Fruit fly (Drosophila melanogaster) whole organism, embryonic: ENCODE data around the gene Sulf1.

Source experiments
- Awh ChIP-seq: fragments of 200-800 bp; sonication (Bioruptor generic); IDR thresholded peaks from 2 replicates; pipeline ENCODE4, ENCODE4 v1.3.6; 2022; ENCODE audit warnings: missing biosample characterization, missing genetic modification characterization
- CG10462 ChIP-seq: fragments of 200-800 bp; sonication (Bioruptor generic); optimal IDR thresholded peaks from 2 replicates; lab custom pipeline; 2016; ENCODE audit warnings: missing biosample characterization, missing genetic modification characterization
- CG10979 ChIP-seq: fragments of 200-800 bp; sonication (Bioruptor generic); optimal IDR thresholded peaks from 2 replicates; lab custom pipeline; 2018; ENCODE audit warnings: missing biosample characterization, mild to moderate bottlenecking, missing genetic modification characterization, moderate library complexity
- CG11456 ChIP-seq: fragments of 200-800 bp; sonication (Bioruptor generic); IDR thresholded peaks from 3 replicates; pipeline ENCODE4 v1.3.6; 2022; ENCODE audit warnings: missing biosample characterization, missing genetic modification characterization
- CG13424 ChIP-seq: fragments of 200-800 bp; sonication (Bioruptor generic); optimal IDR thresholded peaks from 2 replicates; lab custom pipeline; 2019; ENCODE audit warnings: missing biosample characterization, mild to moderate bottlenecking, missing genetic modification characterization, moderate library complexity
- CG17328 ChIP-seq: fragments of 200-800 bp; sonication (Bioruptor generic); IDR thresholded peaks from 2 replicates; pipeline ENCODE4 v1.3.6; 2022; ENCODE audit warnings: missing biosample characterization, missing genetic modification characterization
- CG18011 ChIP-seq: fragments of 200-800 bp; sonication (Bioruptor generic); optimal IDR thresholded peaks from 2 replicates; lab custom pipeline; 2017; ENCODE audit warnings: missing biosample characterization, missing genetic modification characterization, mild to moderate bottlenecking, moderate library complexity, missing genotype
- CG18476 ChIP-seq: fragments of 200-800 bp; sonication (Bioruptor generic); optimal IDR thresholded peaks from 2 replicates; lab custom pipeline; 2016; ENCODE audit warnings: missing biosample characterization, mild to moderate bottlenecking, missing genetic modification characterization
- CG2129 ChIP-seq: fragments of 200-800 bp; sonication (Bioruptor generic); IDR thresholded peaks from 2 replicates; pipeline ENCODE4 v1.3.6; 2022; ENCODE audit warnings: missing biosample characterization, missing genetic modification characterization; ENCODE audit not compliant: partially characterized antibody
- CG2889 ChIP-seq: fragments of 200-800 bp; sonication (Bioruptor generic); IDR thresholded peaks from 3 replicates; pipeline ENCODE4 v1.3.6; 2022; ENCODE audit warnings: missing biosample characterization, missing genetic modification characterization
- CG30403 ChIP-seq: fragments of 200-800 bp; sonication (Bioruptor generic); optimal IDR thresholded peaks from 3 replicates; lab custom pipeline; 2016; ENCODE audit warnings: missing biosample characterization, missing genetic modification characterization
- CG32532 ChIP-seq: fragments of 200-800 bp; sonication (Bioruptor generic); IDR thresholded peaks from 2 replicates; pipeline ENCODE4 v1.3.6; 2022; ENCODE audit warnings: missing biosample characterization, missing genetic modification characterization
- CG4707 ChIP-seq: fragments of 200-800 bp; sonication (Bioruptor generic); optimal IDR thresholded peaks from 2 replicates; lab custom pipeline; 2018; ENCODE audit warnings: missing biosample characterization, mild to moderate bottlenecking, missing genetic modification characterization, moderate library complexity
- CG4730 ChIP-seq: fragments of 200-800 bp; sonication (Bioruptor generic); IDR thresholded peaks from 2 replicates; pipeline ENCODE4 v1.3.6; 2022; ENCODE audit warnings: missing biosample characterization, missing genetic modification characterization
- CG7928 ChIP-seq: fragments of 200-800 bp; sonication (Bioruptor generic); optimal IDR thresholded peaks from 2 replicates; lab custom pipeline; 2017; ENCODE audit warnings: missing biosample characterization, mild to moderate bottlenecking, missing genetic modification characterization
- CG9876 ChIP-seq: fragments of 200-800 bp; sonication (Bioruptor generic); optimal IDR thresholded peaks from 2 replicates; lab custom pipeline; 2016; ENCODE audit warnings: missing biosample characterization, missing genetic modification characterization
- Camta ChIP-seq: fragments of 200-800 bp; sonication (Bioruptor generic); optimal IDR thresholded peaks from 2 replicates; lab custom pipeline; 2016; ENCODE audit warnings: missing biosample characterization, missing genetic modification characterization
- CoRest ChIP-seq: fragments of 200-800 bp; sonication (Bioruptor generic); optimal IDR thresholded peaks from 3 replicates; lab custom pipeline; 2018; ENCODE audit warnings: missing biosample characterization, mild to moderate bottlenecking, missing genetic modification characterization, moderate library complexity
- Deaf1 ChIP-seq: fragments of 200-800 bp; optimal IDR thresholded peaks from 3 replicates; lab custom pipeline; 2019; ENCODE audit warnings: missing biosample characterization, mild to moderate bottlenecking, missing genetic modification characterization, moderate library complexity
- Dip2 ChIP-seq: fragments of 200-800 bp; sonication (Bioruptor generic); IDR thresholded peaks from 2 replicates; pipeline ENCODE4 v1.3.6; 2022; ENCODE audit warnings: missing biosample characterization, missing genetic modification characterization
- Dip3 ChIP-seq: fragments of 200-800 bp; sonication (Bioruptor generic); optimal IDR thresholded peaks from 3 replicates; lab custom pipeline; 2016; ENCODE audit warnings: missing biosample characterization, missing genetic modification characterization
- Doc2 ChIP-seq: fragments of 200-800 bp; sonication (Bioruptor generic); IDR thresholded peaks from 2 replicates; pipeline ENCODE4 v1.3.6; 2022; ENCODE audit warnings: missing biosample characterization, missing genetic modification characterization
- Drgx ChIP-seq: fragments of 200-800 bp; sonication (Bioruptor generic); IDR thresholded peaks from 2 replicates; pipeline ENCODE4 v1.3.6; 2022; ENCODE audit warnings: missing biosample characterization, missing genetic modification characterization
- Hr39 ChIP-seq: fragments of >200 bp; optimal IDR thresholded peaks from 2 replicates; lab custom pipeline; 2017
- Myb ChIP-seq: fragments of 200-800 bp; sonication (Bioruptor generic); optimal IDR thresholded peaks from 2 replicates; lab custom pipeline; 2016; ENCODE audit warnings: missing biosample characterization, missing genetic modification characterization
- Neu2 ChIP-seq: fragments of 200-800 bp; sonication (Bioruptor generic); optimal IDR thresholded peaks from 3 replicates; lab custom pipeline; 2016; ENCODE audit warnings: missing biosample characterization, missing genetic modification characterization, borderline replicate concordance
- Sin3A ChIP-seq: fragments of >200 bp; optimal IDR thresholded peaks from 2 replicates; lab custom pipeline; 2018
- Trl ChIP-seq, 3 experiments: fragments of >200 bp in 2 of 3; fragments of 200-800 bp in 1 of 3; sonication (Bioruptor generic) in 1 of 3; optimal IDR thresholded peaks; 2 replicates in 1 of 3; 3 replicates in 2 of 3; lab custom pipeline; 2016 to 2017; ENCODE audit warnings: missing biosample characterization in 1 of 3, missing genetic modification characterization in 1 of 3
- aop ChIP-seq: fragments of 200-800 bp; sonication (Bioruptor generic); IDR thresholded peaks from 2 replicates; pipeline ENCODE4 v1.3.6; 2022; ENCODE audit warnings: missing biosample characterization, missing genetic modification characterization
- ase ChIP-seq: fragments of 200-800 bp; sonication (Bioruptor generic); IDR thresholded peaks from 3 replicates; pipeline ENCODE4 v1.3.6; 2022; ENCODE audit warnings: missing biosample characterization, missing genetic modification characterization
- bbx ChIP-seq: fragments of 200-800 bp; sonication (Bioruptor generic); IDR thresholded peaks from 2 replicates; pipeline ENCODE4 v1.3.6; 2022; ENCODE audit warnings: missing biosample characterization, missing genetic modification characterization; ENCODE audit not compliant: partially characterized antibody
- bsh ChIP-seq, 2 experiments: fragments of 200-800 bp; sonication (Bioruptor generic); optimal IDR thresholded peaks; 2 replicates each; lab custom pipeline; 2017 to 2018; ENCODE audit warnings: mild to moderate bottlenecking in 2 of 2, missing biosample characterization in 2 of 2, missing genetic modification characterization in 2 of 2, moderate library complexity in 1 of 2
- dimm ChIP-seq: fragments of 200-800 bp; sonication (Bioruptor generic); IDR thresholded peaks from 2 replicates; pipeline ENCODE4 v1.3.6; 2022; ENCODE audit warnings: missing biosample characterization, missing genetic modification characterization
- dm ChIP-seq: fragments of 200-800 bp; sonication (Bioruptor generic); optimal IDR thresholded peaks from 3 replicates; lab custom pipeline; 2016; ENCODE audit warnings: missing biosample characterization, missing genetic modification characterization
- dmrt99B ChIP-seq: fragments of 200-800 bp; sonication (Bioruptor generic); optimal IDR thresholded peaks from 2 replicates; lab custom pipeline; 2018; ENCODE audit warnings: missing biosample characterization, mild to moderate bottlenecking, missing genetic modification characterization, moderate library complexity
- eyg ChIP-seq: fragments of 200-800 bp; sonication (Bioruptor generic); optimal IDR thresholded peaks from 3 replicates; lab custom pipeline; 2016; ENCODE audit warnings: missing biosample characterization, missing genetic modification characterization
- gcm ChIP-seq: fragments of 200-800 bp; sonication (Bioruptor generic); optimal IDR thresholded peaks from 2 replicates; lab custom pipeline; 2019; ENCODE audit warnings: missing biosample characterization, mild to moderate bottlenecking, missing genetic modification characterization, moderate library complexity
- gfzf ChIP-seq: fragments of 200-800 bp; sonication (Bioruptor generic); optimal IDR thresholded peaks from 2 replicates; lab custom pipeline; 2016; ENCODE audit warnings: missing biosample characterization, mild to moderate bottlenecking, missing genetic modification characterization, moderate library complexity
- grau ChIP-seq: fragments of 200-800 bp; optimal IDR thresholded peaks from 3 replicates; lab custom pipeline; 2019; ENCODE audit warnings: missing biosample characterization, mild to moderate bottlenecking, missing genetic modification characterization, moderate library complexity
- her ChIP-seq: fragments of 200-800 bp; sonication (Bioruptor generic); optimal IDR thresholded peaks from 2 replicates; lab custom pipeline; 2016; ENCODE audit warnings: missing biosample characterization, missing genetic modification characterization
- kah ChIP-seq: fragments of 200-800 bp; sonication (Bioruptor generic); optimal IDR thresholded peaks from 2 replicates; lab custom pipeline; 2018; ENCODE audit warnings: missing biosample characterization, mild to moderate bottlenecking, missing genetic modification characterization
- pfk ChIP-seq: fragments of 200-800 bp; sonication (Bioruptor generic); optimal IDR thresholded peaks from 2 replicates; lab custom pipeline; 2018; ENCODE audit warnings: missing biosample characterization, mild to moderate bottlenecking, missing genetic modification characterization, moderate library complexity
- pros ChIP-seq: fragments of 200-800 bp; sonication (Bioruptor generic); optimal IDR thresholded peaks from 3 replicates; lab custom pipeline; 2019; ENCODE audit warnings: missing biosample characterization, mild to moderate bottlenecking, missing genetic modification characterization, moderate library complexity
- psq ChIP-seq: fragments of 200-800 bp; sonication (Bioruptor generic); optimal IDR thresholded peaks from 2 replicates; lab custom pipeline; 2017; ENCODE audit warnings: missing biosample characterization, missing genetic modification characterization
- scrt ChIP-seq: fragments of 200-800 bp; sonication (Bioruptor generic); optimal IDR thresholded peaks from 2 replicates; lab custom pipeline; 2018; ENCODE audit warnings: missing biosample characterization, mild to moderate bottlenecking, missing genetic modification characterization, moderate library complexity
- sd ChIP-seq: fragments of 200-800 bp; sonication (Bioruptor generic); optimal IDR thresholded peaks from 3 replicates; lab custom pipeline; 2018; ENCODE audit warnings: missing biosample characterization, mild to moderate bottlenecking, missing genetic modification characterization, moderate library complexity
- sens-2 ChIP-seq: fragments of 200-800 bp; sonication (Bioruptor generic); IDR thresholded peaks from 2 replicates; pipeline ENCODE4 v1.3.6; 2022; ENCODE audit warnings: missing biosample characterization, missing genetic modification characterization
- sob ChIP-seq: fragments of 200-800 bp; sonication (Bioruptor generic); IDR thresholded peaks from 2 replicates; pipeline ENCODE4 v1.3.6; 2022; ENCODE audit warnings: missing biosample characterization, missing genetic modification characterization
- tap ChIP-seq: fragments of 200-800 bp; optimal IDR thresholded peaks from 3 replicates; lab custom pipeline; 2019; ENCODE audit warnings: missing biosample characterization, mild to moderate bottlenecking, missing genetic modification characterization, moderate library complexity
- vfl ChIP-seq: fragments of 200-800 bp; sonication (Bioruptor generic); optimal IDR thresholded peaks from 2 replicates; lab custom pipeline; 2016; ENCODE audit warnings: missing biosample characterization, missing genetic modification characterization

Sulf1 gene

DNA sequence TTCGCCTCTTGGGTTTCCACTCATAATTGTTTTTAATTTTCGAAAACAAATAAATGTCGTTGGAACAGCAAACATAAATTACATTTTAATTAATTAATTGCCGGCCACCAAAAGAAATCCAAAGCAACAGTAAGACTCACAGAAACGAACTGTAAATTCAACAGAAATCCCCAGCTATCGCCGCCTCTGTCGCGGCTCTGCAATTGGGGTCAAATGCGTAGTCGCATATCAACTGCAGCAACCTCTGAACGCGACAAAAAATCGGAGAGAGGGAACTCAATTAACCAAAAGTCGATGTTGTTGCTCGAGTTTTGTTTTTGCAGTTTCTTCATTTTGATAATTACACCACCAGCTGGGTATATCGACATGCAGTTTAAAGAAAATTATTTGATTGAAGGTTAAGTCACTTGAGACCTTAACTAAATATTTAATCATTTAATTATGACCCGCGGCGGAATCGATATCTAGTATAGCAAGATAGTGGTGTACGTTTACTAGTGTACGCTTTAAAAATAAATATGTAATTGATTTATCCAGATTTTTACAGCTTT lies 59.9 kb downstream of the Sulf1 start (continued):
- TF ChIP-seq ase (GFP tag; lab: Robert Waterston, UW) (no peak), CG13424 (peak; percentile 9), grau (tag; lab: Kevin White, UChicago) (no peak), eyg (GFP tag; lab: Kevin White, UChicago) (no peak), Doc2 (GFP tag; lab: Robert Waterston, UW) (no peak), Drgx (GFP tag; lab: Robert Waterston, UW) (0 out of 2 replicates have a peak, but pooled peaks have one; percentile 17)

dm6 chr3R:16277543-16277942 lies 61.8 kb downstream of the Sulf1 start:
- TF ChIP-seq bsh (GFP tag; optimal IDR thresholded peaks at IDR 0.05; lab: Kevin White, UChicago) (no peak), Trl (optimal IDR thresholded peaks at IDR 0.05; lab: Kevin White, UChicago) (peak; percentile 48 to 79), Trl (GFP tag; optimal IDR thresholded peaks at IDR 0.05; lab: Kevin White, UChicago) (no peak), pros (GFP tag; lab: Kevin White, UChicago) (peak; percentile 8), bbx (GFP tag; lab: Robert Waterston, UW) (no peak), CG17328 (GFP tag; lab: Robert Waterston, UW) (no peak), CG30403 (no peak), CG4730 (GFP tag; lab: Robert Waterston, UW) (no peak), dimm (GFP tag; lab: Robert Waterston, UW) (no peak), vfl (GFP tag; lab: Kevin White, UChicago) (no peak), sob (GFP tag; lab: Robert Waterston, UW) (peak; percentile 32; the same call in 1 of the 2 replicates), CG18476 (no peak), Neu2 (GFP tag; lab: Kevin White, UChicago) (no peak), Hr39 (lab: Kevin White, UChicago) (no peak), psq (no peak), aop (GFP tag; lab: Robert Waterston, UW) (no peak), CG32532 (GFP tag; lab: Robert Waterston, UW) (no peak), Camta (GFP tag; lab: Kevin White, UChicago) (no peak), CG10462 (GFP tag; lab: Kevin White, UChicago) (no peak), CG9876 (GFP tag; lab: Kevin White, UChicago) (no peak), sens-2 (GFP tag; lab: Robert Waterston, UW) (no peak), CG18011 (no peak), CG7928 (GFP tag; lab: Kevin White, UChicago) (no peak), scrt (GFP tag; lab: Kevin White, UChicago) (peak; percentile 68), Dip2 (GFP tag; lab: Robert Waterston, UW) (no peak), CG4707 (GFP tag; lab: Kevin White, UChicago) (no peak), dmrt99B (tag; lab: Kevin White, UChicago) (no peak), CG2889 (GFP tag; lab: Robert Waterston, UW) (no peak), gfzf (no peak), CG10979 (tag; lab: Kevin White, UChicago) (no peak), kah (GFP tag; lab: Kevin White, UChicago) (peak; percentile 65), Dip3 (GFP tag; lab: Kevin White, UChicago) (no peak), sd (tag; lab: Kevin White, UChicago) (peak; percentile 34), Awh (0 out of 2 replicates have a peak, but pooled peaks have one; percentile 8), gcm (GFP tag; lab: Kevin White, UChicago) (peak; percentile 88), CG11456 (no peak), CG2129 (GFP tag; lab: Robert Waterston, UW) (no peak), Deaf1 (no peak), dm (GFP tag; lab: Kevin White, UChicago) (no peak), her (GFP tag; lab: Kevin White, UChicago) (no peak), tap (tag; lab: Kevin White, UChicago) (no peak), pfk (no peak), CoRest (tag; lab: Kevin White, UChicago) (no peak), Sin3A (lab: Kevin White, UChicago) (no peak), Myb (GFP tag; lab: Kevin White, UChicago) (no peak)
